Fruit fly (Drosophila melanogaster) whole organism, embryonic: Measurements from ENCODE around the gene CG7611.

ENCODE experiments used
- Adf1 ChIP-seq: fragments of 200-800 bp; sonication (Bioruptor generic); IDR thresholded peaks from 2 replicates; pipeline ENCODE4 v1.3.6; 2022; ENCODE audit warnings: missing biosample characterization, missing genetic modification characterization
- B-H1 ChIP-seq: fragments of 200-800 bp; sonication (Bioruptor generic); IDR thresholded peaks from 3 replicates; pipeline ENCODE4 v1.3.6; 2022; ENCODE audit warnings: missing biosample characterization, missing genetic modification characterization
- CG10654 ChIP-seq: fragments of 200-800 bp; sonication (Bioruptor generic); optimal IDR thresholded peaks from 2 replicates; lab custom pipeline; 2016; ENCODE audit warnings: missing biosample characterization, missing genetic modification characterization
- CG12391 ChIP-seq: fragments of 200-800 bp; sonication (Bioruptor generic); optimal IDR thresholded peaks from 3 replicates; lab custom pipeline; 2018; ENCODE audit warnings: missing biosample characterization, mild to moderate bottlenecking, missing genetic modification characterization, moderate library complexity
- CG12769 ChIP-seq: fragments of 200-800 bp; sonication (Bioruptor generic); optimal IDR thresholded peaks from 2 replicates; lab custom pipeline; 2019; ENCODE audit warnings: missing biosample characterization, mild to moderate bottlenecking, missing genetic modification characterization, moderate library complexity
- CG15073 ChIP-seq: fragments of 200-800 bp; sonication (Bioruptor generic); optimal IDR thresholded peaks from 2 replicates; lab custom pipeline; 2016; ENCODE audit warnings: missing biosample characterization, missing genetic modification characterization
- CG1529 ChIP-seq: fragments of 200-800 bp; sonication (Bioruptor generic); optimal IDR thresholded peaks from 3 replicates; lab custom pipeline; 2018; ENCODE audit warnings: missing biosample characterization, missing genetic modification characterization
- CG17186 ChIP-seq: fragments of 200-800 bp; sonication (Bioruptor generic); optimal IDR thresholded peaks from 3 replicates; lab custom pipeline; 2017; ENCODE audit warnings: missing biosample characterization, missing genetic modification reagents, missing genetic modification characterization
- CG17361 ChIP-seq: fragments of 200-800 bp; sonication (Bioruptor generic); IDR thresholded peaks from 3 replicates; pipeline ENCODE4 v1.3.6; 2022; ENCODE audit warnings: missing biosample characterization, missing genetic modification characterization
- CG17612 ChIP-seq: fragments of 200-800 bp; sonication (Bioruptor generic); IDR thresholded peaks from 2 replicates; pipeline ENCODE4 v1.3.6; 2022; ENCODE audit warnings: missing biosample characterization, missing genetic modification characterization
- CG17829 ChIP-seq: fragments of 200-800 bp; optimal IDR thresholded peaks from 2 replicates; lab custom pipeline; 2019; ENCODE audit warnings: missing biosample characterization, mild to moderate bottlenecking, missing genetic modification characterization, moderate library complexity
- CG18764 ChIP-seq: fragments of 200-800 bp; sonication (Bioruptor generic); optimal IDR thresholded peaks from 3 replicates; lab custom pipeline; 2016; ENCODE audit warnings: missing biosample characterization, missing genetic modification characterization
- CG2199 ChIP-seq: fragments of 200-800 bp; sonication (Bioruptor generic); IDR thresholded peaks from 3 replicates; pipeline ENCODE4 v1.3.6; 2022; ENCODE audit warnings: missing biosample characterization, missing genetic modification characterization
- CG2875 ChIP-seq: fragments of 200-800 bp; sonication (Bioruptor generic); optimal IDR thresholded peaks from 2 replicates; lab custom pipeline; 2017; ENCODE audit warnings: missing biosample characterization, mild to moderate bottlenecking, missing genetic modification characterization, missing genetic modification reagents
- CG32767 ChIP-seq: fragments of 200-800 bp; sonication (Bioruptor generic); IDR thresholded peaks from 2 replicates; pipeline ENCODE4 v1.3.6; 2022; ENCODE audit warnings: missing biosample characterization, missing genetic modification characterization
- CG6791 ChIP-seq: fragments of 200-800 bp; sonication (Bioruptor generic); IDR thresholded peaks from 3 replicates; pipeline ENCODE4 v1.3.6; 2022; ENCODE audit warnings: missing biosample characterization, missing genetic modification characterization; ENCODE audit not compliant: partially characterized antibody
- D19A ChIP-seq: fragments of 200-800 bp; optimal IDR thresholded peaks from 3 replicates; lab custom pipeline; 2019; ENCODE audit warnings: missing biosample characterization, mild to moderate bottlenecking, missing genetic modification characterization, moderate library complexity
- D19B ChIP-seq: fragments of 200-800 bp; sonication (Bioruptor generic); optimal IDR thresholded peaks from 2 replicates; lab custom pipeline; 2017; ENCODE audit warnings: missing biosample characterization, mild to moderate bottlenecking, missing genetic modification characterization
- Drgx ChIP-seq: fragments of 200-800 bp; sonication (Bioruptor generic); IDR thresholded peaks from 2 replicates; pipeline ENCODE4 v1.3.6; 2022; ENCODE audit warnings: missing biosample characterization, missing genetic modification characterization
- Ets65A ChIP-seq: fragments of 200-800 bp; sonication (Bioruptor generic); peaks from one replicate; lab custom pipeline; 2016; ENCODE audit warnings: missing biosample characterization, missing genetic modification characterization
- Gug ChIP-seq: fragments of 200-800 bp; sonication (Bioruptor generic); IDR thresholded peaks from 4 replicates; pipeline ENCODE4 v1.3.6; 2022; ENCODE audit warnings: missing biosample characterization, missing genetic modification characterization
- H15 ChIP-seq: fragments of 200-800 bp; sonication (Bioruptor generic); IDR thresholded peaks from 3 replicates; pipeline ENCODE4 v1.3.6; 2022; ENCODE audit warnings: missing biosample characterization, missing genetic modification characterization
- Hr39 ChIP-seq: fragments of >200 bp; optimal IDR thresholded peaks from 2 replicates; lab custom pipeline; 2017
- Hr78 ChIP-seq, 2 experiments: fragments of 200-800 bp in 1 of 2; fragments of >200 bp in 1 of 2; sonication (Bioruptor generic) in 1 of 2; optimal IDR thresholded peaks; 2 replicates each; lab custom pipeline; 2017 to 2019; ENCODE audit warnings: missing biosample characterization in 2 of 2, missing genetic modification characterization in 2 of 2, mild to moderate bottlenecking in 1 of 2, moderate library complexity in 1 of 2
- Jarid2 ChIP-seq: fragments of 200-800 bp; sonication (Bioruptor generic); optimal IDR thresholded peaks from 3 replicates; lab custom pipeline; 2017; ENCODE audit warnings: mild to moderate bottlenecking, missing biosample characterization, missing genetic modification reagents, missing genetic modification characterization
- Med ChIP-seq: fragments of 200-800 bp; sonication (Bioruptor generic); peaks from one replicate; lab custom pipeline; 2016; ENCODE audit warnings: missing biosample characterization, missing genetic modification characterization, mild to moderate bottlenecking, inconsistent platforms, moderate library complexity
- Xrp1 ChIP-seq: fragments of 200-800 bp; sonication (Bioruptor generic); IDR thresholded peaks from 2 replicates; pipeline ENCODE4 v1.3.6; 2022; ENCODE audit warnings: missing biosample characterization, missing genetic modification characterization
- bab2 ChIP-seq: fragments of 200-800 bp; sonication (Bioruptor generic); optimal IDR thresholded peaks from 2 replicates; lab custom pipeline; 2016; ENCODE audit warnings: missing biosample characterization, missing genetic modification characterization
- cg ChIP-seq: fragments of 200-800 bp; sonication (Bioruptor generic); optimal IDR thresholded peaks from 3 replicates; lab custom pipeline; 2019; ENCODE audit warnings: missing biosample characterization, mild to moderate bottlenecking, missing genetic modification characterization, moderate library complexity
- dpn ChIP-seq, 2 experiments: fragments of 200-800 bp; sonication (Bioruptor generic); optimal IDR thresholded peaks; 3 replicates each; lab custom pipeline; 2016; ENCODE audit warnings: missing biosample characterization in 2 of 2, missing genetic modification characterization in 2 of 2
- en ChIP-seq: fragments of 200-800 bp; sonication (Bioruptor generic); optimal IDR thresholded peaks from 2 replicates; lab custom pipeline; 2016; ENCODE audit warnings: missing biosample characterization, missing genetic modification characterization
- exex ChIP-seq: fragments of 200-800 bp; sonication (Bioruptor generic); optimal IDR thresholded peaks from 4 replicates; lab custom pipeline; 2018; ENCODE audit warnings: missing biosample characterization, mild to moderate bottlenecking, missing genetic modification characterization, moderate library complexity
- eyg ChIP-seq: fragments of 200-800 bp; sonication (Bioruptor generic); optimal IDR thresholded peaks from 3 replicates; lab custom pipeline; 2016; ENCODE audit warnings: missing biosample characterization, missing genetic modification characterization
- fd102C ChIP-seq: fragments of 200-800 bp; sonication (Bioruptor generic); optimal IDR thresholded peaks from 2 replicates; lab custom pipeline; 2018; ENCODE audit warnings: missing biosample characterization, mild to moderate bottlenecking, missing genetic modification characterization, moderate library complexity
- fd96Cb ChIP-seq: fragments of 200-800 bp; sonication (Bioruptor generic); optimal IDR thresholded peaks from 2 replicates; lab custom pipeline; 2018; ENCODE audit warnings: missing biosample characterization, mild to moderate bottlenecking, missing genetic modification characterization, moderate library complexity
- hbn ChIP-seq: fragments of 200-800 bp; sonication (Bioruptor generic); IDR thresholded peaks from 2 replicates; pipeline ENCODE4 v1.3.6; 2022; ENCODE audit warnings: missing biosample characterization, missing genetic modification characterization; ENCODE audit not compliant: partially characterized antibody
- nom ChIP-seq: fragments of 200-800 bp; sonication (Bioruptor generic); optimal IDR thresholded peaks from 2 replicates; lab custom pipeline; 2017; ENCODE audit warnings: missing biosample characterization, missing genetic modification characterization, mild to moderate bottlenecking, moderate library complexity, missing genetic modification reagents
- oc ChIP-seq: fragments of 200-800 bp; sonication (Bioruptor generic); optimal IDR thresholded peaks from 2 replicates; lab custom pipeline; 2018; ENCODE audit warnings: missing biosample characterization, mild to moderate bottlenecking, missing genetic modification characterization, moderate library complexity
- pho ChIP-seq: fragments of 200-800 bp; sonication (Bioruptor generic); optimal IDR thresholded peaks from 2 replicates; lab custom pipeline; 2016; ENCODE audit warnings: missing biosample characterization, missing genetic modification characterization
- row ChIP-seq: fragments of 200-800 bp; sonication (Bioruptor generic); IDR thresholded peaks from 3 replicates; pipeline ENCODE4 v1.3.6; 2022; ENCODE audit warnings: missing biosample characterization, missing genetic modification characterization
- salm ChIP-seq: fragments of 200-800 bp; sonication (Bioruptor generic); optimal IDR thresholded peaks from 2 replicates; lab custom pipeline; 2018; ENCODE audit warnings: missing biosample characterization, mild to moderate bottlenecking, missing genetic modification characterization
- sc ChIP-seq, 3 experiments: fragments of >200 bp in 2 of 3; fragments of 200-800 bp in 1 of 3; sonication (Bioruptor generic) in 1 of 3; optimal IDR thresholded peaks; 2 replicates in 2 of 3; 3 replicates in 1 of 3; lab custom pipeline; 2017; ENCODE audit warnings: mild to moderate bottlenecking in 1 of 3, missing biosample characterization in 1 of 3, missing genetic modification characterization in 1 of 3, missing genetic modification reagents in 1 of 3
- scrt ChIP-seq: fragments of 200-800 bp; sonication (Bioruptor generic); optimal IDR thresholded peaks from 2 replicates; lab custom pipeline; 2018; ENCODE audit warnings: missing biosample characterization, mild to moderate bottlenecking, missing genetic modification characterization, moderate library complexity
- sim ChIP-seq: fragments of 200-800 bp; sonication (Bioruptor generic); IDR thresholded peaks from 2 replicates; pipeline ENCODE4 v1.3.6; 2022; ENCODE audit warnings: missing biosample characterization, missing genetic modification characterization
- zen ChIP-seq: fragments of 200-800 bp; sonication (Bioruptor generic); optimal IDR thresholded peaks from 3 replicates; lab custom pipeline; 2018; ENCODE audit warnings: missing biosample characterization, mild to moderate bottlenecking, missing genetic modification characterization, moderate library complexity
- zfh2 ChIP-seq: fragments of 200-800 bp; sonication (Bioruptor generic); optimal IDR thresholded peaks from 2 replicates; lab custom pipeline; 2016; ENCODE audit warnings: missing biosample characterization, missing genetic modification characterization

CG7611 gene

DNA sequence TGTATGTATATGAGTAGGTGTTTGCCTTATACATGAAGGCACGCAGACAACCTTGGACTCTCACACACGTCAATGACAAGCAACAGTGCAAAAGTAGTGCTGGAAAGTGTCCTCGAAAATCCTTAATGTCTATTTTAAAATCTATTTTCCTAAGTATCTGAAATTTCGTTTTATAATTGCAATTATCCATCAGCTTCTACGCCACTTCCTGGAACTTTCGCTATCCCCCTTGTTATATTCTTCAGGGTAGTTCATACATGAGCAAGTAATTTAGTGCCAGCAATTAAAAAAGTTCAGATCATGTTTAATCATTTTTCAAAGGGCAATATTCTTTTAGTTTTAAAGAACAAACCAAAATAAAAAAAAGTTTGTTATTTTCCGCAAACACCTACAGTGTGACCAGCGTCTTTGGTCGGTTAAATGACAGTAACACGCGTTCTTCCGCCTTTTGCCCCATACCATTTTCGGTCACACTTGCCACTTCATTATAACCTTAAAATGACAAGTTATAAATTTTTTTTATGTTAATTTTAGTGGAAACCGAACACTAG, 6.2 kb upstream of the CG7611 start (continued):
- TF ChIP-seq B-H1 (GFP tag; lab: Robert Waterston, UW) (no peak), Hr39 (no peak), Gug (GFP tag; lab: Robert Waterston, UW) (no peak), Adf1 (GFP tag; lab: Robert Waterston, UW) (no peak), oc (no peak), zen (tag; lab: Kevin White, UChicago) (peak; percentile 26), dpn (GFP tag; optimal IDR thresholded peaks at IDR 0.05; lab: Kevin White, UChicago) (peak in 1 of 2 experiments; percentile 40), row (GFP tag; lab: Robert Waterston, UW) (peak; percentile 43; the same call in 2 of the 3 replicates)

DNA sequence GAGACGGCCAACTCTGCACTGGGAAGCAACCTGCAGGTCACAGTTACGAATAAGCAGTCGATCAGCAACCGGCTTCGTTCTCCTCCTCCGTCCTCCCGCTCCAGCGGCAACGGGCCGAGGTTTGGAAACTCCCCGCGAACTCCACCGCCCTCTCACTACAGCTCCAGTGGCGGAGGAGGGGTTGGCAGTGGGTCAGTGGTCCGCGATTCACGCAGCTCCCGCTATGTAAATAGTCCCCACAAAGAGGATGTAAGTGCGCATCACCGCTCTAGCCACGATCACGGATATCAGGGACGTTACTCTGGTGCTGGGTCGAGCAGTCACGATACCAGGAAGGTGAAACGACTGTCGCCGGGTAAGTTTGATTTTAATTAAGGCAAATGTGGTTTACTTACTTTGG, 4.6 kb upstream of the CG7611 start:
- no peak for TF ChIP-seq H15
- no peak for TF ChIP-seq fd96Cb (tag; lab: Kevin White, UChicago)
- TF ChIP-seq Ets65A (GFP tag; lab: Kevin White, UChicago): peak; percentile 91
- no peak for TF ChIP-seq sim (GFP tag; lab: Robert Waterston, UW)
- no peak for TF ChIP-seq en (GFP tag; lab: Kevin White, UChicago)
- peak; percentile 30 for TF ChIP-seq Med
- TF ChIP-seq CG12391 (tag; lab: Kevin White, UChicago): no peak
- TF ChIP-seq exex (tag; lab: Kevin White, UChicago): no peak
- no peak for TF ChIP-seq CG17612
- no peak for TF ChIP-seq sc (optimal IDR thresholded peaks at IDR 0.05; lab: Kevin White, UChicago)
- no peak for TF ChIP-seq sc (GFP tag; optimal IDR thresholded peaks at IDR 0.05; lab: Kevin White, UChicago)
- TF ChIP-seq hbn (GFP tag; lab: Robert Waterston, UW): no peak
- no peak for TF ChIP-seq nom (GFP tag; lab: Kevin White, UChicago)
- 0 out of 3 replicates have a peak, but pooled peaks have one; percentile 15 for TF ChIP-seq CG6791 (GFP tag; lab: Robert Waterston, UW)
- TF ChIP-seq zfh2 (GFP tag; lab: Kevin White, UChicago): no peak
- TF ChIP-seq CG10654: no peak
- TF ChIP-seq, all 482 proteins: peak for 3

DNA sequence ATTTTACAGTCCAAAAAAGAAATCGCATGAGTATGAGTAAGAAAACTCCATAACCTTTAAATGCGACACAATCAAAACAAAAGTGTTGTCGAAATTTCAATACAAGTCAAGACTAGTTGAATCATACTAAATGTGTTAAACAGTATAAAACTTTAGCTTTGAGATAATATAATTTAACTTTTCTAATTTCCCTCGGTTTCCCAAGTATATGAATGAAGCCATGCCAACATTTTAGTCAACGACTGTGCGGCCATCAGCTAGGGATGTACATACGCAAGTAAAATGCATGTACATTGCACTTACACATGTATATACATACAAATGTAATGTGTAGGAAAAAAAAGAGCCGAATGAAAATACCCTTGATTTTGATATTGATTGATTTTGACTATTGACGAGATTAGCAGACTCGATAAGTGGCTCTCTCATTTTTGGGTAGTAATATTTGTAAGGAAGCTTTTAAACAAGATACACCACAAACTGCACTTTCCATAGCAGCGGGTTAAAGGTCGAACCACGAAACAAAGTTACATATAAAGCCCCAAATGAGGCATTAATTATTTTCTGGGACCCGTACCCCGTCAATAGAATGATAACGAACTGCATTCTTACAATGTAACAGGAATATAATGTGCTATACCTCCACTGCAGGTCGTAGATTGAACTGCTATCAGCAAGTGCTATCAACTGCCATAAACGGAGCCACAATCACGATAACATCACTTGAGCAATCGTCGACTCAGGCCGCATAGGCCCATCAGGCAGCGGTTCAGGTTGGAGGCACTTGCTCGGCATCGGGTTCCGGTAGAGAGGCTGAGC, 1.3 kb downstream of the CG7611 start:
- TF ChIP-seq CG2875 (GFP tag; lab: Kevin White, UChicago) (peak; percentile 26), D19A (tag; lab: Kevin White, UChicago) (peak; percentile 76), CG32767 (GFP tag; lab: Robert Waterston, UW) (0 out of 2 replicates have a peak, but pooled peaks have one; percentile 9), cg (GFP tag; lab: Kevin White, UChicago) (peak; percentile 34), bab2 (GFP tag; lab: Kevin White, UChicago) (no peak), CG17186 (GFP tag; lab: Kevin White, UChicago) (no peak), eyg (GFP tag; lab: Kevin White, UChicago) (no peak), Hr78 (GFP tag; optimal IDR thresholded peaks at IDR 0.05; lab: Kevin White, UChicago) (peak in 1 of 2 experiments; percentile 97), CG12769 (tag; lab: Kevin White, UChicago) (no peak), CG17829 (tag; lab: Kevin White, UChicago) (peak; percentile 20), Xrp1 (GFP tag; lab: Robert Waterston, UW) (peak; percentile 10; the same call in 1 of the 2 replicates), Jarid2 (GFP tag; lab: Kevin White, UChicago) (no peak), salm (tag; lab: Kevin White, UChicago) (no peak), CG17361 (GFP tag; lab: Robert Waterston, UW) (0 out of 3 replicates have a peak, but pooled peaks have one; percentile 35), scrt (GFP tag; lab: Kevin White, UChicago) (no peak), pho (GFP tag; lab: Kevin White, UChicago) (peak; percentile 4), CG6791 (GFP tag; lab: Robert Waterston, UW) (no peak), CG15073 (GFP tag; lab: Kevin White, UChicago) (peak; percentile 96), Drgx (peak; percentile 56), CG18764 (GFP tag; lab: Kevin White, UChicago) (no peak), fd102C (GFP tag; lab: Kevin White, UChicago) (no peak), CG2199 (GFP tag; lab: Robert Waterston, UW) (0 out of 3 replicates have a peak, but pooled peaks have one; percentile 20), CG1529 (peak; percentile 17), D19B (GFP tag; lab: Kevin White, UChicago) (no peak)
